Fruit fly (Drosophila melanogaster) whole organism, embryonic: ENCODE measurements around the gene Pnn.

Experiments
- Asciz ChIP-seq: fragments of 200-800 bp; sonication (Bioruptor generic); optimal IDR thresholded peaks from 2 replicates; lab custom pipeline; 2017; ENCODE audit warnings: missing biosample characterization, mild to moderate bottlenecking, missing genetic modification characterization, missing genetic modification reagents
- Atf3 ChIP-seq: fragments of 200-800 bp; sonication (Bioruptor generic); optimal IDR thresholded peaks from 3 replicates; lab custom pipeline; 2016; ENCODE audit warnings: missing biosample characterization, missing genetic modification characterization
- C15 ChIP-seq: fragments of 200-800 bp; sonication (Bioruptor generic); IDR thresholded peaks from 3 replicates; pipeline ENCODE4 v1.3.6; 2022; ENCODE audit warnings: missing biosample characterization, missing genetic modification characterization
- CG10267 ChIP-seq: fragments of 200-800 bp; sonication (Bioruptor generic); optimal IDR thresholded peaks from 2 replicates; lab custom pipeline; 2018; ENCODE audit warnings: missing biosample characterization, mild to moderate bottlenecking, missing genetic modification characterization, moderate library complexity
- CG10565 ChIP-seq: fragments of 200-800 bp; sonication (Bioruptor generic); optimal IDR thresholded peaks from 3 replicates; lab custom pipeline; 2016; ENCODE audit warnings: missing biosample characterization, mild to moderate bottlenecking, missing genetic modification characterization
- CG10654 ChIP-seq: fragments of 200-800 bp; sonication (Bioruptor generic); optimal IDR thresholded peaks from 2 replicates; lab custom pipeline; 2016; ENCODE audit warnings: missing biosample characterization, missing genetic modification characterization
- CG11560 ChIP-seq: fragments of 200-800 bp; sonication (Bioruptor generic); IDR thresholded peaks from 3 replicates; pipeline ENCODE4 v1.3.6; 2022; ENCODE audit warnings: missing biosample characterization, missing genetic modification characterization
- CG12299 ChIP-seq: fragments of 200-800 bp; sonication (Bioruptor generic); optimal IDR thresholded peaks from 2 replicates; lab custom pipeline; 2018; ENCODE audit warnings: missing biosample characterization, mild to moderate bottlenecking, missing genetic modification characterization
- CG17361 ChIP-seq: fragments of 200-800 bp; sonication (Bioruptor generic); IDR thresholded peaks from 3 replicates; pipeline ENCODE4 v1.3.6; 2022; ENCODE audit warnings: missing biosample characterization, missing genetic modification characterization
- CG18011 ChIP-seq: fragments of 200-800 bp; sonication (Bioruptor generic); optimal IDR thresholded peaks from 2 replicates; lab custom pipeline; 2017; ENCODE audit warnings: missing biosample characterization, missing genetic modification characterization, mild to moderate bottlenecking, moderate library complexity, missing genotype
- CG18764 ChIP-seq: fragments of 200-800 bp; sonication (Bioruptor generic); optimal IDR thresholded peaks from 3 replicates; lab custom pipeline; 2016; ENCODE audit warnings: missing biosample characterization, missing genetic modification characterization
- CG2202 ChIP-seq: fragments of 200-800 bp; sonication (Bioruptor generic); optimal IDR thresholded peaks from 2 replicates; lab custom pipeline; 2018; ENCODE audit warnings: missing biosample characterization, mild to moderate bottlenecking, missing genetic modification characterization
- CG30020 ChIP-seq: fragments of 200-800 bp; optimal IDR thresholded peaks from 2 replicates; lab custom pipeline; 2019; ENCODE audit warnings: missing biosample characterization, mild to moderate bottlenecking, missing genetic modification characterization, moderate library complexity
- CG4617 ChIP-seq: fragments of 200-800 bp; sonication (Bioruptor generic); optimal IDR thresholded peaks from 3 replicates; lab custom pipeline; 2016; ENCODE audit warnings: missing biosample characterization, missing genetic modification characterization, borderline replicate concordance
- CG6654 ChIP-seq: fragments of 200-800 bp; sonication (Bioruptor generic); optimal IDR thresholded peaks from 2 replicates; lab custom pipeline; 2017; ENCODE audit warnings: missing biosample characterization, mild to moderate bottlenecking, missing genetic modification characterization
- CG6791 ChIP-seq: fragments of 200-800 bp; sonication (Bioruptor generic); IDR thresholded peaks from 3 replicates; pipeline ENCODE4 v1.3.6; 2022; ENCODE audit warnings: missing biosample characterization, missing genetic modification characterization; ENCODE audit not compliant: partially characterized antibody
- CG7372 ChIP-seq: fragments of 200-800 bp; sonication (Bioruptor generic); IDR thresholded peaks from 2 replicates; pipeline ENCODE4 v1.3.6; 2022; ENCODE audit warnings: missing biosample characterization, missing genetic modification characterization
- CG9727 ChIP-seq: fragments of 200-800 bp; sonication (Bioruptor generic); optimal IDR thresholded peaks from 3 replicates; lab custom pipeline; 2017; ENCODE audit warnings: missing biosample characterization, mild to moderate bottlenecking, missing genetic modification characterization
- CG9797 ChIP-seq: fragments of 200-800 bp; sonication (Bioruptor generic); optimal IDR thresholded peaks from 3 replicates; lab custom pipeline; 2018; ENCODE audit warnings: missing biosample characterization, mild to moderate bottlenecking, missing genetic modification characterization
- CG9817 ChIP-seq: fragments of 200-800 bp; sonication (Bioruptor generic); optimal IDR thresholded peaks from 2 replicates; lab custom pipeline; 2018; ENCODE audit warnings: missing biosample characterization, mild to moderate bottlenecking, missing genetic modification characterization, moderate library complexity
- Camta ChIP-seq: fragments of 200-800 bp; sonication (Bioruptor generic); optimal IDR thresholded peaks from 2 replicates; lab custom pipeline; 2016; ENCODE audit warnings: missing biosample characterization, missing genetic modification characterization
- D19A ChIP-seq: fragments of 200-800 bp; optimal IDR thresholded peaks from 3 replicates; lab custom pipeline; 2019; ENCODE audit warnings: missing biosample characterization, mild to moderate bottlenecking, missing genetic modification characterization, moderate library complexity
- Doc2 ChIP-seq: fragments of 200-800 bp; sonication (Bioruptor generic); IDR thresholded peaks from 2 replicates; pipeline ENCODE4 v1.3.6; 2022; ENCODE audit warnings: missing biosample characterization, missing genetic modification characterization
- Dp ChIP-seq: fragments of 200-800 bp; sonication (Bioruptor generic); optimal IDR thresholded peaks from 2 replicates; lab custom pipeline; 2018; ENCODE audit warnings: missing biosample characterization, mild to moderate bottlenecking, missing genetic modification characterization, moderate library complexity
- E2f2 ChIP-seq: fragments of 200-800 bp; sonication (Bioruptor generic); IDR thresholded peaks from 2 replicates; pipeline ENCODE4 v1.3.6; 2022; ENCODE audit warnings: missing biosample characterization, missing genetic modification characterization
- Elba2 ChIP-seq: fragments of 200-800 bp; sonication (Bioruptor generic); optimal IDR thresholded peaks from 3 replicates; lab custom pipeline; 2016; ENCODE audit warnings: missing biosample characterization, missing genetic modification characterization
- Lhr ChIP-seq: fragments of 200-800 bp; sonication (Bioruptor generic); optimal IDR thresholded peaks from 3 replicates; lab custom pipeline; 2017; ENCODE audit warnings: mild to moderate bottlenecking, missing biosample characterization, missing genetic modification reagents, missing genetic modification characterization
- MBD-R2 ChIP-seq: fragments of 200-800 bp; sonication (Bioruptor generic); IDR thresholded peaks from 2 replicates; pipeline ENCODE4 v1.3.6; 2022; ENCODE audit warnings: missing biosample characterization, missing genetic modification characterization
- Med ChIP-seq: fragments of 200-800 bp; sonication (Bioruptor generic); peaks from one replicate; lab custom pipeline; 2016; ENCODE audit warnings: missing biosample characterization, missing genetic modification characterization, mild to moderate bottlenecking, inconsistent platforms, moderate library complexity
- Mrtf ChIP-seq: fragments of 200-800 bp; sonication (Bioruptor generic); IDR thresholded peaks from 3 replicates; pipeline ENCODE4 v1.3.6; 2022; ENCODE audit warnings: missing biosample characterization, missing genetic modification characterization
- Myb ChIP-seq: fragments of 200-800 bp; sonication (Bioruptor generic); optimal IDR thresholded peaks from 2 replicates; lab custom pipeline; 2016; ENCODE audit warnings: missing biosample characterization, missing genetic modification characterization
- Optix ChIP-seq: fragments of 200-800 bp; sonication (Bioruptor generic); IDR thresholded peaks from 3 replicates; pipeline ENCODE4 v1.3.6; 2022; ENCODE audit warnings: missing biosample characterization, missing genetic modification characterization
- PHDP ChIP-seq: fragments of 200-800 bp; sonication (Bioruptor generic); optimal IDR thresholded peaks from 3 replicates; lab custom pipeline; 2018; ENCODE audit warnings: missing biosample characterization, mild to moderate bottlenecking, missing genetic modification characterization, moderate library complexity
- ac ChIP-seq: fragments of 200-800 bp; sonication (Bioruptor generic); optimal IDR thresholded peaks from 3 replicates; lab custom pipeline; 2017; ENCODE audit warnings: missing biosample characterization, mild to moderate bottlenecking, missing genetic modification characterization
- bab2 ChIP-seq: fragments of 200-800 bp; sonication (Bioruptor generic); optimal IDR thresholded peaks from 2 replicates; lab custom pipeline; 2016; ENCODE audit warnings: missing biosample characterization, missing genetic modification characterization
- btn ChIP-seq: fragments of 200-800 bp; sonication (Bioruptor generic); optimal IDR thresholded peaks from 2 replicates; lab custom pipeline; 2016; ENCODE audit warnings: missing biosample characterization, missing genetic modification characterization
- cato ChIP-seq: fragments of 200-800 bp; sonication (Bioruptor generic); optimal IDR thresholded peaks from 2 replicates; lab custom pipeline; 2016; ENCODE audit warnings: missing biosample characterization, missing genetic modification characterization, borderline replicate concordance
- dmrt99B ChIP-seq: fragments of 200-800 bp; sonication (Bioruptor generic); optimal IDR thresholded peaks from 2 replicates; lab custom pipeline; 2018; ENCODE audit warnings: missing biosample characterization, mild to moderate bottlenecking, missing genetic modification characterization, moderate library complexity
- ems ChIP-seq: fragments of 200-800 bp; sonication (Bioruptor generic); optimal IDR thresholded peaks from 3 replicates; lab custom pipeline; 2016; ENCODE audit warnings: missing biosample characterization, missing genetic modification characterization
- gfzf ChIP-seq: fragments of 200-800 bp; sonication (Bioruptor generic); optimal IDR thresholded peaks from 2 replicates; lab custom pipeline; 2016; ENCODE audit warnings: missing biosample characterization, mild to moderate bottlenecking, missing genetic modification characterization, moderate library complexity
- h ChIP-seq: fragments of >200 bp; optimal IDR thresholded peaks from 2 replicates; lab custom pipeline; 2017
- lbe ChIP-seq: fragments of 200-800 bp; sonication (Bioruptor generic); optimal IDR thresholded peaks from 2 replicates; lab custom pipeline; 2016; ENCODE audit warnings: missing biosample characterization, mild to moderate bottlenecking, missing genetic modification characterization
- lmd ChIP-seq: fragments of 200-800 bp; sonication (Bioruptor generic); IDR thresholded peaks from 2 replicates; pipeline ENCODE4 v1.3.6; 2022; ENCODE audit warnings: missing biosample characterization, missing genetic modification characterization
- pros ChIP-seq: fragments of 200-800 bp; sonication (Bioruptor generic); optimal IDR thresholded peaks from 3 replicates; lab custom pipeline; 2019; ENCODE audit warnings: missing biosample characterization, mild to moderate bottlenecking, missing genetic modification characterization, moderate library complexity
- pzg ChIP-seq: fragments of 200-800 bp; sonication (Bioruptor generic); optimal IDR thresholded peaks from 3 replicates; lab custom pipeline; 2018; ENCODE audit warnings: missing biosample characterization, mild to moderate bottlenecking, missing genetic modification characterization, moderate library complexity
- sens ChIP-seq: fragments of 200-800 bp; sonication (Bioruptor generic); peaks from one replicate; lab custom pipeline; 2016; ENCODE audit warnings: missing biosample characterization, missing genetic modification characterization
- slou ChIP-seq: fragments of 200-800 bp; sonication (Bioruptor generic); optimal IDR thresholded peaks from 3 replicates; lab custom pipeline; 2016; ENCODE audit warnings: missing biosample characterization, missing genetic modification characterization
- ssp ChIP-seq: fragments of 200-800 bp; sonication (Bioruptor generic); IDR thresholded peaks from 2 replicates; pipeline ENCODE4 v1.3.6; 2022; ENCODE audit warnings: missing biosample characterization, missing genetic modification characterization
- tin ChIP-seq: fragments of 200-800 bp; sonication (Bioruptor generic); optimal IDR thresholded peaks from 3 replicates; lab custom pipeline; 2016; ENCODE audit warnings: missing biosample characterization, missing genetic modification characterization
- unc-4 ChIP-seq: fragments of 200-800 bp; sonication (Bioruptor generic); IDR thresholded peaks from 2 replicates; pipeline ENCODE4 v1.3.6; 2022; ENCODE audit warnings: missing biosample characterization, missing genetic modification characterization; ENCODE audit not compliant: partially characterized antibody
- vnd ChIP-seq: fragments of 200-800 bp; sonication (Bioruptor generic); IDR thresholded peaks from 3 replicates; pipeline ENCODE4 v1.3.6; 2022; ENCODE audit warnings: missing biosample characterization, missing genetic modification characterization; ENCODE audit not compliant: partially characterized antibody

Pnn gene

dm6 chr3R:9747900-9748663 lies 7.4 kb downstream of the Pnn start (continued):
- TF ChIP-seq MBD-R2 (GFP tag; lab: Robert Waterston, UW) = peak; percentile 15; the same call in 1 of the 2 replicates
- no peak for TF ChIP-seq slou
- TF ChIP-seq CG7372 = no peak
- no peak for TF ChIP-seq h
- TF ChIP-seq Myb = peak; percentile 15
- TF ChIP-seq Lhr (GFP tag; lab: Kevin White, UChicago) = no peak
- TF ChIP-seq CG9817 (tag; lab: Kevin White, UChicago) = no peak
- TF ChIP-seq Dp (GFP tag; lab: Kevin White, UChicago) = peak; percentile 75
- no peak for TF ChIP-seq CG9727 (GFP tag; lab: Kevin White, UChicago)
- TF ChIP-seq lbe = no peak
- no peak for TF ChIP-seq CG6791 (GFP tag; lab: Robert Waterston, UW)
- TF ChIP-seq Elba2 (GFP tag; lab: Kevin White, UChicago) = no peak
- TF ChIP-seq pros = no peak
- TF ChIP-seq CG12299 (tag; lab: Kevin White, UChicago) = no peak
- no peak for TF ChIP-seq dmrt99B (tag; lab: Kevin White, UChicago)
- no peak for TF ChIP-seq cato (GFP tag; lab: Kevin White, UChicago)
- TF ChIP-seq Asciz (GFP tag; lab: Kevin White, UChicago) = no peak
- no peak for TF ChIP-seq PHDP (tag; lab: Kevin White, UChicago)
- no peak for TF ChIP-seq CG18011 (GFP tag; lab: Kevin White, UChicago)
- TF ChIP-seq CG6654 (GFP tag; lab: Kevin White, UChicago) = no peak
- no peak for TF ChIP-seq unc-4
- TF ChIP-seq tin = no peak
- TF ChIP-seq D19A (tag; lab: Kevin White, UChicago) = no peak
- TF ChIP-seq Med (GFP tag; lab: Kevin White, UChicago) = no peak
- TF ChIP-seq CG30020 (tag; lab: Kevin White, UChicago) = no peak
- no peak for TF ChIP-seq Atf3 (GFP tag; lab: Kevin White, UChicago)
- TF ChIP-seq Optix (GFP tag; lab: Robert Waterston, UW) = no peak
- no peak for TF ChIP-seq vnd (GFP tag; lab: Robert Waterston, UW)
- peak; percentile 70 for TF ChIP-seq CG4617
- no peak for TF ChIP-seq Camta (GFP tag; lab: Kevin White, UChicago)
- no peak for TF ChIP-seq ems
- no peak for TF ChIP-seq Mrtf (GFP tag; lab: Robert Waterston, UW)
- peak; percentile 50 for TF ChIP-seq pzg (GFP tag; lab: Kevin White, UChicago)
- no peak for TF ChIP-seq CG2202 (tag; lab: Kevin White, UChicago)
- TF ChIP-seq CG17361 (GFP tag; lab: Robert Waterston, UW) = no peak
- TF ChIP-seq gfzf = peak; percentile 85
- TF ChIP-seq Doc2 (GFP tag; lab: Robert Waterston, UW) = no peak
- TF ChIP-seq CG11560 = no peak
- no peak for TF ChIP-seq btn
- no peak for TF ChIP-seq CG10654 (GFP tag; lab: Kevin White, UChicago)
- TF ChIP-seq C15 = no peak
- no peak for TF ChIP-seq CG18764
- TF ChIP-seq sens (GFP tag; lab: Kevin White, UChicago) = peak; percentile 18
- peak; percentile 80 for TF ChIP-seq E2f2 (GFP tag; lab: Robert Waterston, UW)
- no peak for TF ChIP-seq CG10267 (tag; lab: Kevin White, UChicago)
- no peak for TF ChIP-seq CG10565 (GFP tag; lab: Kevin White, UChicago)
- TF ChIP-seq lmd (GFP tag; lab: Robert Waterston, UW) = no peak
- TF ChIP-seq CG9797 (GFP tag; lab: Kevin White, UChicago) = peak; percentile 42
- TF ChIP-seq bab2 = no peak
- TF ChIP-seq ac (GFP tag; lab: Kevin White, UChicago) = no peak
- no peak for TF ChIP-seq ssp (GFP tag; lab: Robert Waterston, UW)
